Fruit fly (Drosophila melanogaster): ENCODE data around the gene CG8003.

Gene CG8003

dm6 chr3L:10658362-10659127, 2.7 kb upstream of the CG8003 start:
- no peak for TF ChIP-seq EcR (GFP tag; optimal IDR thresholded peaks at IDR 0.05)
- no peak for TF ChIP-seq CG8159 (tag; optimal IDR thresholded peaks at IDR 0.05)
- no peak for TF ChIP-seq CG4496 (GFP tag; IDR thresholded peaks at IDR 0.05)
- no peak for TF ChIP-seq gl (tag; optimal IDR thresholded peaks at IDR 0.05)
- no peak for TF ChIP-seq CG14655 (GFP tag; optimal IDR thresholded peaks at IDR 0.05)
- TF ChIP-seq CG17806 (tag; optimal IDR thresholded peaks at IDR 0.05): no peak
- TF ChIP-seq D1 (tag; optimal IDR thresholded peaks at IDR 0.05): no peak
- no peak for TF ChIP-seq Ets98B (GFP tag; IDR thresholded peaks at IDR 0.05)
- no peak for TF ChIP-seq rn (GFP tag; IDR thresholded peaks at IDR 0.05)
- TF ChIP-seq CG15710 (tag; optimal IDR thresholded peaks at IDR 0.05): no peak
- TF ChIP-seq CG10348 (GFP tag; IDR thresholded peaks at IDR 0.05): no peak
- TF ChIP-seq CG34367 (tag; optimal IDR thresholded peaks at IDR 0.05): no peak
- TF ChIP-seq CG32121 (GFP tag; IDR thresholded peaks at IDR 0.05): no peak
- TF ChIP-seq CG13204 (GFP tag; optimal IDR thresholded peaks at IDR 0.05): no peak
- no peak for TF ChIP-seq CG9948 (tag; optimal IDR thresholded peaks at IDR 0.05)
- TF ChIP-seq Pif1B (GFP tag; optimal IDR thresholded peaks at IDR 0.05): no peak
- no peak for TF ChIP-seq CG8301 (tag; optimal IDR thresholded peaks at IDR 0.05)

dm6 chr3L:10659524-10659923, 1.8 kb upstream of the CG8003 start:
- TF ChIP-seq Pif1A (GFP tag; optimal IDR thresholded peaks at IDR 0.05) (no peak), CG32121 (GFP tag; IDR thresholded peaks at IDR 0.05) (no peak), CG12605 (GFP tag; IDR thresholded peaks at IDR 0.05) (no peak), CG15710 (tag; optimal IDR thresholded peaks at IDR 0.05) (no peak), Snoo (tag; optimal IDR thresholded peaks at IDR 0.05) (no peak), CG13204 (GFP tag; optimal IDR thresholded peaks at IDR 0.05) (no peak), CG34367 (tag; optimal IDR thresholded peaks at IDR 0.05) (no peak)

- TF ChIP-seq Ets98B (GFP tag; IDR thresholded peaks at IDR 0.05) (no peak), CG8159 (tag; optimal IDR thresholded peaks at IDR 0.05) (peak; percentile 10), CG34367 (tag; optimal IDR thresholded peaks at IDR 0.05) (peak; percentile 12)
Measured at dm6 chr3L:10659993-10660743, 1.1 kb upstream of the CG8003 start.

- no peak for TF ChIP-seq CG34367 (tag; optimal IDR thresholded peaks at IDR 0.05)
- TF ChIP-seq Snoo (tag; optimal IDR thresholded peaks at IDR 0.05): no peak
- TF ChIP-seq EcR (GFP tag; optimal IDR thresholded peaks at IDR 0.05): peak; percentile 22
- TF ChIP-seq rn (GFP tag; IDR thresholded peaks at IDR 0.05): no peak
- TF ChIP-seq CG13204 (GFP tag; optimal IDR thresholded peaks at IDR 0.05): no peak
- TF ChIP-seq Pif1B (GFP tag; optimal IDR thresholded peaks at IDR 0.05): no peak
Measured at dm6 chr3L:10663190-10663763, 2.0 kb downstream of the CG8003 start, which contains the start of gene Adi1. TSS of gene Adi1 (plus strand) at chr3L:10663376.

dm6 chr3L:10664511-10665062, 3.3 kb downstream of the CG8003 start, which contains the start of gene simj:
TSS of gene simj (plus strand) at chr3L:10664739.
- TF ChIP-seq CG32121 (GFP tag; IDR thresholded peaks at IDR 0.05) (peak; percentile 71), CG8301 (tag; optimal IDR thresholded peaks at IDR 0.05) (peak; percentile 34), CG14655 (GFP tag; optimal IDR thresholded peaks at IDR 0.05) (peak; percentile 16), gl (tag; optimal IDR thresholded peaks at IDR 0.05) (peak; percentile 41), Ets98B (GFP tag; IDR thresholded peaks at IDR 0.05) (peak; percentile 69), CG9948 (tag; optimal IDR thresholded peaks at IDR 0.05) (peak; percentile 6), EcR (GFP tag; optimal IDR thresholded peaks at IDR 0.05) (peak; percentile 22), Snoo (tag; optimal IDR thresholded peaks at IDR 0.05) (peak; percentile 52), CG34367 (tag; optimal IDR thresholded peaks at IDR 0.05) (peak; percentile 35), CG15710 (tag; optimal IDR thresholded peaks at IDR 0.05) (peak; percentile 52), CG17806 (tag; optimal IDR thresholded peaks at IDR 0.05) (no peak), CG12605 (GFP tag; IDR thresholded peaks at IDR 0.05) (peak; percentile 62; the same call in 1 of the 2 replicates), Pif1B (GFP tag; optimal IDR thresholded peaks at IDR 0.05) (peak; percentile 34), CG4496 (GFP tag; IDR thresholded peaks at IDR 0.05) (peak; percentile 72), fd96Ca (GFP tag; IDR thresholded peaks at IDR 0.05) (peak; percentile 76), rn (GFP tag; IDR thresholded peaks at IDR 0.05) (0 out of 2 replicates have a peak, but pooled peaks have one; percentile 35), CG13204 (GFP tag; optimal IDR thresholded peaks at IDR 0.05) (peak; percentile 69), Pif1A (GFP tag; optimal IDR thresholded peaks at IDR 0.05) (peak; percentile 49), D1 (tag; optimal IDR thresholded peaks at IDR 0.05) (no peak), CG10348 (GFP tag; IDR thresholded peaks at IDR 0.05) (no peak), CG8159 (tag; optimal IDR thresholded peaks at IDR 0.05) (peak; percentile 40)

Measured in whole organism, pupa.